Fruit fly (Drosophila melanogaster) whole organism, embryonic: Measurements from ENCODE around the gene CG7156.
A peak's percentile ranks its signal among the peaks of the same experiment; 100 is the strongest.

Experiments used
- BEAF-32 ChIP-seq: fragments of 200-800 bp; sonication (Bioruptor generic); optimal IDR thresholded peaks from 3 replicates; lab custom pipeline; 2017; ENCODE audit warnings: missing biosample characterization, missing genetic modification characterization, mild to moderate bottlenecking, moderate library complexity, missing genetic modification reagents
- C15 ChIP-seq: fragments of 200-800 bp; sonication (Bioruptor generic); IDR thresholded peaks from 3 replicates; pipeline ENCODE4 v1.3.6; 2022; ENCODE audit warnings: missing biosample characterization, missing genetic modification characterization
- CG10267 ChIP-seq: fragments of 200-800 bp; sonication (Bioruptor generic); optimal IDR thresholded peaks from 2 replicates; lab custom pipeline; 2018; ENCODE audit warnings: missing biosample characterization, mild to moderate bottlenecking, missing genetic modification characterization, moderate library complexity
- CG10462 ChIP-seq: fragments of 200-800 bp; sonication (Bioruptor generic); optimal IDR thresholded peaks from 2 replicates; lab custom pipeline; 2016; ENCODE audit warnings: missing biosample characterization, missing genetic modification characterization
- CG11085 ChIP-seq: fragments of 200-800 bp; sonication (Bioruptor generic); IDR thresholded peaks from 2 replicates; pipeline ENCODE4 v1.3.6; 2022; ENCODE audit warnings: missing biosample characterization, missing genetic modification characterization
- CG11093 ChIP-seq: fragments of 200-800 bp; sonication (Bioruptor generic); IDR thresholded peaks from 3 replicates; pipeline ENCODE4 v1.3.6; 2022; ENCODE audit warnings: missing biosample characterization, missing genetic modification characterization
- CG11695 ChIP-seq: fragments of 200-800 bp; sonication (Bioruptor generic); IDR thresholded peaks from 3 replicates; pipeline ENCODE4 v1.3.6; 2022; ENCODE audit warnings: missing biosample characterization, missing genetic modification characterization
- CG12659 ChIP-seq: fragments of 200-800 bp; sonication (Bioruptor generic); optimal IDR thresholded peaks from 3 replicates; lab custom pipeline; 2017; ENCODE audit warnings: mild to moderate bottlenecking, missing biosample characterization, missing genetic modification reagents, missing genetic modification characterization
- CG12942 ChIP-seq: fragments of 200-800 bp; sonication (Bioruptor generic); optimal IDR thresholded peaks from 3 replicates; lab custom pipeline; 2016; ENCODE audit warnings: missing biosample characterization, missing genetic modification characterization
- CG30403 ChIP-seq: fragments of 200-800 bp; sonication (Bioruptor generic); optimal IDR thresholded peaks from 3 replicates; lab custom pipeline; 2016; ENCODE audit warnings: missing biosample characterization, missing genetic modification characterization
- CG3995 ChIP-seq: fragments of 200-800 bp; sonication (Bioruptor generic); optimal IDR thresholded peaks from 3 replicates; lab custom pipeline; 2016; ENCODE audit warnings: missing biosample characterization, missing genetic modification characterization
- CG42726 ChIP-seq: fragments of 200-800 bp; sonication (Bioruptor generic); IDR thresholded peaks from 2 replicates; pipeline ENCODE4 v1.3.6; 2022; ENCODE audit warnings: missing biosample characterization, missing genetic modification characterization; ENCODE audit not compliant: partially characterized antibody
- CG43689 ChIP-seq: fragments of 200-800 bp; sonication (Bioruptor generic); IDR thresholded peaks from 2 replicates; pipeline ENCODE4 v1.3.6; 2022; ENCODE audit warnings: missing biosample characterization, missing genetic modification characterization
- CG4707 ChIP-seq: fragments of 200-800 bp; sonication (Bioruptor generic); optimal IDR thresholded peaks from 2 replicates; lab custom pipeline; 2018; ENCODE audit warnings: missing biosample characterization, mild to moderate bottlenecking, missing genetic modification characterization, moderate library complexity
- CG4854 ChIP-seq: fragments of 200-800 bp; sonication (Bioruptor generic); optimal IDR thresholded peaks from 2 replicates; lab custom pipeline; 2016; ENCODE audit warnings: missing biosample characterization, missing genetic modification characterization, inconsistent platforms
- CG7987 ChIP-seq: fragments of 200-800 bp; sonication (Bioruptor generic); optimal IDR thresholded peaks from 2 replicates; lab custom pipeline; 2018; ENCODE audit warnings: missing biosample characterization, mild to moderate bottlenecking, missing genetic modification characterization, moderate library complexity
- CG8359 ChIP-seq: fragments of 200-800 bp; sonication (Bioruptor generic); optimal IDR thresholded peaks from 2 replicates; lab custom pipeline; 2017; ENCODE audit warnings: missing biosample characterization, mild to moderate bottlenecking, missing genetic modification characterization, borderline replicate concordance
- CG9609 ChIP-seq: fragments of 200-800 bp; sonication (Bioruptor generic); optimal IDR thresholded peaks from 3 replicates; lab custom pipeline; 2016; ENCODE audit warnings: missing biosample characterization, missing genetic modification characterization
- CG9727 ChIP-seq: fragments of 200-800 bp; sonication (Bioruptor generic); optimal IDR thresholded peaks from 3 replicates; lab custom pipeline; 2017; ENCODE audit warnings: missing biosample characterization, mild to moderate bottlenecking, missing genetic modification characterization
- CHES-1-like ChIP-seq: fragments of 200-800 bp; sonication (Bioruptor generic); optimal IDR thresholded peaks from 2 replicates; lab custom pipeline; 2016; ENCODE audit warnings: missing biosample characterization, missing genetic modification characterization
- Dek ChIP-seq: fragments of 200-800 bp; sonication (Bioruptor generic); optimal IDR thresholded peaks from 3 replicates; lab custom pipeline; 2019; ENCODE audit warnings: missing biosample characterization, mild to moderate bottlenecking, missing genetic modification characterization, moderate library complexity
- Dip3 ChIP-seq: fragments of 200-800 bp; sonication (Bioruptor generic); optimal IDR thresholded peaks from 3 replicates; lab custom pipeline; 2016; ENCODE audit warnings: missing biosample characterization, missing genetic modification characterization
- Dll ChIP-seq: fragments of 200-800 bp; sonication (Bioruptor generic); IDR thresholded peaks from 4 replicates; pipeline ENCODE4 v1.3.6; 2022; ENCODE audit warnings: missing biosample characterization, missing genetic modification characterization; ENCODE audit not compliant: partially characterized antibody
- Doc3 ChIP-seq: fragments of 200-800 bp; sonication (Bioruptor generic); IDR thresholded peaks from 3 replicates; pipeline ENCODE4 v1.3.6; 2022; ENCODE audit warnings: missing biosample characterization, missing genetic modification characterization; ENCODE audit not compliant: partially characterized antibody
- Dp ChIP-seq: fragments of 200-800 bp; sonication (Bioruptor generic); optimal IDR thresholded peaks from 2 replicates; lab custom pipeline; 2018; ENCODE audit warnings: missing biosample characterization, mild to moderate bottlenecking, missing genetic modification characterization, moderate library complexity
- Elba2 ChIP-seq: fragments of 200-800 bp; sonication (Bioruptor generic); optimal IDR thresholded peaks from 3 replicates; lab custom pipeline; 2016; ENCODE audit warnings: missing biosample characterization, missing genetic modification characterization
- Lim3 ChIP-seq: fragments of 200-800 bp; sonication (Bioruptor generic); IDR thresholded peaks from 2 replicates; pipeline ENCODE4 v1.3.6; 2022; ENCODE audit warnings: missing biosample characterization, missing genetic modification characterization
- MESR4 ChIP-seq: fragments of 200-800 bp; sonication (Bioruptor generic); optimal IDR thresholded peaks from 2 replicates; lab custom pipeline; 2018; ENCODE audit warnings: missing biosample characterization, mild to moderate bottlenecking, missing genetic modification characterization, moderate library complexity
- Med ChIP-seq: fragments of 200-800 bp; sonication (Bioruptor generic); peaks from one replicate; lab custom pipeline; 2016; ENCODE audit warnings: missing biosample characterization, missing genetic modification characterization, mild to moderate bottlenecking, inconsistent platforms, moderate library complexity
- Mes4 ChIP-seq: fragments of 200-800 bp; sonication (Bioruptor generic); optimal IDR thresholded peaks from 2 replicates; lab custom pipeline; 2016; ENCODE audit warnings: missing biosample characterization, missing genetic modification characterization
- Nf-YA ChIP-seq: fragments of 200-800 bp; sonication (Bioruptor generic); IDR thresholded peaks from 2 replicates; pipeline ENCODE4 v1.3.6; 2022; ENCODE audit warnings: missing biosample characterization, missing genetic modification characterization
- Nf-YB ChIP-seq: fragments of 200-800 bp; sonication (Bioruptor generic); optimal IDR thresholded peaks from 3 replicates; lab custom pipeline; 2019; ENCODE audit warnings: missing biosample characterization, mild to moderate bottlenecking, missing genetic modification characterization, moderate library complexity
- Oaz ChIP-seq: fragments of 200-800 bp; sonication (Bioruptor generic); IDR thresholded peaks from 2 replicates; pipeline ENCODE4 v1.3.6; 2022; ENCODE audit warnings: missing biosample characterization, missing genetic modification characterization
- Sin3A ChIP-seq: fragments of >200 bp; optimal IDR thresholded peaks from 2 replicates; lab custom pipeline; 2018
- YL-1 ChIP-seq: fragments of 200-800 bp; sonication (Bioruptor generic); optimal IDR thresholded peaks from 3 replicates; lab custom pipeline; 2017; ENCODE audit warnings: missing biosample characterization, mild to moderate bottlenecking, missing genetic modification characterization
- ac ChIP-seq: fragments of 200-800 bp; sonication (Bioruptor generic); optimal IDR thresholded peaks from 3 replicates; lab custom pipeline; 2017; ENCODE audit warnings: missing biosample characterization, mild to moderate bottlenecking, missing genetic modification characterization
- chif ChIP-seq, 2 experiments: fragments of 200-800 bp; sonication (Bioruptor generic); optimal IDR thresholded peaks; 3 replicates each; lab custom pipeline; 2016; ENCODE audit warnings: missing biosample characterization in 2 of 2, missing genetic modification characterization in 2 of 2
- dm ChIP-seq: fragments of 200-800 bp; sonication (Bioruptor generic); optimal IDR thresholded peaks from 3 replicates; lab custom pipeline; 2016; ENCODE audit warnings: missing biosample characterization, missing genetic modification characterization
- gfzf ChIP-seq: fragments of 200-800 bp; sonication (Bioruptor generic); optimal IDR thresholded peaks from 2 replicates; lab custom pipeline; 2016; ENCODE audit warnings: missing biosample characterization, mild to moderate bottlenecking, missing genetic modification characterization, moderate library complexity
- gsb-n ChIP-seq: fragments of 200-800 bp; sonication (Bioruptor generic); optimal IDR thresholded peaks from 3 replicates; lab custom pipeline; 2018; ENCODE audit warnings: missing biosample characterization, mild to moderate bottlenecking, missing genetic modification characterization
- gt ChIP-seq: fragments of 200-800 bp; sonication (Bioruptor generic); IDR thresholded peaks from 2 replicates; pipeline ENCODE4 v1.3.6; 2022; ENCODE audit warnings: missing biosample characterization, missing genetic modification characterization
- knrl ChIP-seq: fragments of 200-800 bp; sonication (Bioruptor generic); IDR thresholded peaks from 3 replicates; pipeline ENCODE4 v1.3.6; 2022; ENCODE audit warnings: missing biosample characterization, missing genetic modification characterization; ENCODE audit not compliant: partially characterized antibody
- nmo ChIP-seq: fragments of 200-800 bp; sonication (Bioruptor generic); optimal IDR thresholded peaks from 2 replicates; lab custom pipeline; 2018; ENCODE audit warnings: missing biosample characterization, mild to moderate bottlenecking, missing genetic modification characterization, moderate library complexity
- oc ChIP-seq: fragments of 200-800 bp; sonication (Bioruptor generic); optimal IDR thresholded peaks from 2 replicates; lab custom pipeline; 2018; ENCODE audit warnings: missing biosample characterization, mild to moderate bottlenecking, missing genetic modification characterization, moderate library complexity
- onecut ChIP-seq: fragments of 200-800 bp; sonication (Bioruptor generic); IDR thresholded peaks from 2 replicates; pipeline ENCODE4 v1.3.6; 2022; ENCODE audit warnings: missing biosample characterization, missing genetic modification characterization
- sima ChIP-seq: fragments of 200-800 bp; sonication (Bioruptor generic); optimal IDR thresholded peaks from 2 replicates; lab custom pipeline; 2016; ENCODE audit warnings: missing biosample characterization, missing genetic modification characterization
- so ChIP-seq: fragments of 200-800 bp; sonication (Bioruptor generic); IDR thresholded peaks from 3 replicates; pipeline ENCODE4 v1.3.6; 2022; ENCODE audit warnings: missing biosample characterization, missing genetic modification characterization
- sob ChIP-seq: fragments of 200-800 bp; sonication (Bioruptor generic); IDR thresholded peaks from 2 replicates; pipeline ENCODE4 v1.3.6; 2022; ENCODE audit warnings: missing biosample characterization, missing genetic modification characterization
- tll ChIP-seq, 2 experiments: fragments of 200-800 bp in 1 of 2; fragments of >200 bp in 1 of 2; sonication (Bioruptor generic) in 1 of 2; optimal IDR thresholded peaks; 2 replicates each; lab custom pipeline; 2017 to 2019; ENCODE audit warnings: missing biosample characterization in 2 of 2, missing genetic modification characterization in 2 of 2, mild to moderate bottlenecking in 1 of 2, moderate library complexity in 1 of 2
- tna ChIP-seq: fragments of 200-800 bp; sonication (Bioruptor generic); IDR thresholded peaks from 2 replicates; pipeline ENCODE4 v1.3.6; 2022; ENCODE audit warnings: missing biosample characterization, missing genetic modification characterization; ENCODE audit not compliant: partially characterized antibody
- unpg ChIP-seq: fragments of 200-800 bp; sonication (Bioruptor generic); optimal IDR thresholded peaks from 3 replicates; lab custom pipeline; 2018; ENCODE audit warnings: missing biosample characterization, mild to moderate bottlenecking, missing genetic modification characterization, moderate library complexity
- yki ChIP-seq: fragments of >200 bp; optimal IDR thresholded peaks from 3 replicates; lab custom pipeline; 2018

Gene CG7156

dm6 chr3R:18255281-18255680 lies 13.3 kb upstream of the CG7156 start, which contains the start of the genes Ada2a, Polr2D, Tgs1 and moi (continued):
- TF ChIP-seq Dip3 (GFP tag; lab: Kevin White, UChicago) (no peak), Doc3 (peak; percentile 76), CG10462 (GFP tag; lab: Kevin White, UChicago) (no peak), oc (tag; lab: Kevin White, UChicago) (no peak), CG11695 (GFP tag; lab: Robert Waterston, UW) (no peak), CG10267 (tag; lab: Kevin White, UChicago) (no peak), Dp (GFP tag; lab: Kevin White, UChicago) (peak; percentile 67), Dll (GFP tag; lab: Robert Waterston, UW) (peak; percentile 78), Nf-YA (no peak), CHES-1-like (peak; percentile 63), CG43689 (no peak), nmo (GFP tag; lab: Kevin White, UChicago) (peak; percentile 7), ac (GFP tag; lab: Kevin White, UChicago) (no peak), Elba2 (GFP tag; lab: Kevin White, UChicago) (peak; percentile 55), CG4707 (GFP tag; lab: Kevin White, UChicago) (no peak), tna (peak; percentile 47; the same call in 1 of the 2 replicates), knrl (GFP tag; lab: Robert Waterston, UW) (peak; percentile 73), gfzf (peak; percentile 60), CG7987 (no peak), CG4854 (GFP tag; lab: Kevin White, UChicago) (no peak), Nf-YB (GFP tag; lab: Kevin White, UChicago) (no peak), sima (GFP tag; lab: Kevin White, UChicago) (no peak), so (GFP tag; lab: Robert Waterston, UW) (no peak), CG12942 (no peak), Mes4 (GFP tag; lab: Kevin White, UChicago) (no peak), Oaz (GFP tag; lab: Robert Waterston, UW) (no peak), C15 (GFP tag; lab: Robert Waterston, UW) (no peak), CG9727 (GFP tag; lab: Kevin White, UChicago) (no peak), CG42726 (peak; percentile 73), MESR4 (GFP tag; lab: Kevin White, UChicago) (peak; percentile 78), Sin3A (lab: Kevin White, UChicago) (peak; percentile 56), chif (GFP tag; optimal IDR thresholded peaks at IDR 0.05; lab: Kevin White, UChicago) (no peak), CG9609 (GFP tag; lab: Kevin White, UChicago) (no peak), gsb-n (no peak), CG8359 (GFP tag; lab: Kevin White, UChicago) (no peak), CG30403 (GFP tag; lab: Kevin White, UChicago) (no peak), YL-1 (peak; percentile 44), gt (GFP tag; lab: Robert Waterston, UW) (no peak), CG12659 (GFP tag; lab: Kevin White, UChicago) (peak; percentile 42), CG3995 (GFP tag; lab: Kevin White, UChicago) (peak; percentile 10), yki (lab: Kevin White, UChicago) (no peak), dm (peak; percentile 55), onecut (GFP tag; lab: Robert Waterston, UW) (no peak), unpg (GFP tag; lab: Kevin White, UChicago) (no peak), CG11085 (GFP tag; lab: Robert Waterston, UW) (no peak), Med (peak; percentile 82), tll (GFP tag; optimal IDR thresholded peaks at IDR 0.05; lab: Kevin White, UChicago) (no peak), Dek (tag; lab: Kevin White, UChicago) (no peak), sob (GFP tag; lab: Robert Waterston, UW) (no peak), Lim3 (GFP tag; lab: Robert Waterston, UW) (no peak), BEAF-32 (peak; percentile 85), CG11093 (GFP tag; lab: Robert Waterston, UW) (no peak)
